Worm (Caenorhabditis elegans): ENCODE data around the gene C54D10.5.

The C54D10.5 gene

DNA sequence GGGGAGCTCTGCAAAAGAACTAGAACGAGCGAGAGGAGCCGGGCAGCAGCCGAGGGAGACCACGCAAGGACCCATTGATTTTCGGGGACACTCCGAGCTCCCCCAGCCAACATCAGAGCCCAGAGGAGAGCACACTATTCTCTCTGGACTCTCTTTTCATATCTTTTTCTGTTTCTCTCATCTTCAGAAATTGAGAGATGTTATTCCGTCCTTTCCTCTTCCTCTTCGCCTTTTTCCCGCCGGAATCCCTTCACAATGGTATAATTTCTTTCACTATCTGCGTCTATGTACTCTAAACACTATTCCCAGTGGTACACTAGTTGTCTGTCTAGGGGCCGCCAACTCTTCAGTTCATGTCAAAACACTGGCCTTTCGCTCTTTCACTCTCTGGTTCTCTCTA lies 36.3 kb downstream of the C54D10.5 start (continued):
- TF ChIP-seq Y53G8AR.9 (GFP tag; conservative IDR thresholded peaks at IDR 0.05), result no peak
- no peak for TF ChIP-seq lir-1 (GFP tag; conservative IDR thresholded peaks at IDR 0.05)
- no peak for TF ChIP-seq mxl-1 (tag; optimal IDR thresholded peaks at IDR 0.05)
- 0 out of 2 replicates have a peak, but pooled peaks have one; percentile 25 for TF ChIP-seq Y56A3A.18 (GFP tag; IDR thresholded peaks at IDR 0.05)
- no peak for TF ChIP-seq ceh-79 (tag; optimal IDR thresholded peaks at IDR 0.05)
- no peak for TF ChIP-seq gei-17 (GFP tag; optimal IDR thresholded peaks at IDR 0.05)
- no peak for TF ChIP-seq snpc-3.4 (tag; optimal IDR thresholded peaks at IDR 0.05)
- TF ChIP-seq F23B12.7 (tag; optimal IDR thresholded peaks at IDR 0.05; ENCODE audit: insufficient read depth), result no peak
- TF ChIP-seq nhr-80 (tag; optimal IDR thresholded peaks at IDR 0.05), result no peak
- TF ChIP-seq Y53F4B.3 (GFP tag; IDR thresholded peaks at IDR 0.05), result no peak
- no peak for TF ChIP-seq D2030.7 (GFP tag; IDR thresholded peaks at IDR 0.05)
- peak; percentile 89 for TF ChIP-seq K12H6.12 (tag; optimal IDR thresholded peaks at IDR 0.05)
- TF ChIP-seq hsf-1 (GFP tag; IDR thresholded peaks at IDR 0.05), result no peak
- no peak for TF ChIP-seq lag-1 (GFP tag; IDR thresholded peaks at IDR 0.05)
- no peak for TF ChIP-seq nfya-1 (tag; optimal IDR thresholded peaks at IDR 0.05; ENCODE audit: borderline replicate concordance, insufficient read depth)
- no peak for TF ChIP-seq nhr-179 (tag; optimal IDR thresholded peaks at IDR 0.05)
- TF ChIP-seq hrde-1 (tag; optimal IDR thresholded peaks at IDR 0.05; ENCODE audit: borderline replicate concordance), result no peak
- no peak for TF ChIP-seq F49E8.2 (tag; optimal IDR thresholded peaks at IDR 0.05; ENCODE audit: insufficient read depth)
- TF ChIP-seq zfh-2 (GFP tag; conservative IDR thresholded peaks at IDR 0.05), result peak; percentile 98
- TF ChIP-seq attf-5 (GFP tag; optimal IDR thresholded peaks at IDR 0.05), result peak; percentile 62
- 0 out of 2 replicates have a peak, but pooled peaks have one; percentile 38 for TF ChIP-seq bed-2 (GFP tag; IDR thresholded peaks at IDR 0.05)
- no peak for TF ChIP-seq egl-18 (GFP tag; IDR thresholded peaks at IDR 0.05)
- no peak for TF ChIP-seq madf-3 (GFP tag; IDR thresholded peaks at IDR 0.05)
- TF ChIP-seq pbrm-1 (GFP tag; IDR thresholded peaks at IDR 0.05), result no peak; the same call in 1 of the 2 replicates
- no peak for TF ChIP-seq rec-8 (tag; optimal IDR thresholded peaks at IDR 0.05)
- TF ChIP-seq lsl-1 (GFP tag; optimal IDR thresholded peaks at IDR 0.05), result no peak
- no peak for TF ChIP-seq zim-3 (tag; optimal IDR thresholded peaks at IDR 0.05)
- TF ChIP-seq athp-1 (tag; optimal IDR thresholded peaks at IDR 0.05), result no peak
- no peak for TF ChIP-seq efl-1 (GFP tag; optimal IDR thresholded peaks at IDR 0.05)
- TF ChIP-seq ZK185.1 (tag; optimal IDR thresholded peaks at IDR 0.05; ENCODE audit: poor library complexity, severe bottlenecking), result peak; percentile 2
- TF ChIP-seq attf-6 (GFP tag; IDR thresholded peaks at IDR 0.05), result no peak
- no peak for TF ChIP-seq lin-54 (GFP tag; optimal IDR thresholded peaks at IDR 0.05)
- TF ChIP-seq ceh-58 (GFP tag; IDR thresholded peaks at IDR 0.05), result no peak
- peak; percentile 82 for TF ChIP-seq egrh-3 (GFP tag; IDR thresholded peaks at IDR 0.05)
- TF ChIP-seq F33H1.4 (GFP tag; IDR thresholded peaks at IDR 0.05), result 0 out of 2 replicates have a peak, but pooled peaks have one; percentile 19
- TF ChIP-seq akir-1 (GFP tag; optimal IDR thresholded peaks at IDR 0.05), result no peak
- TF ChIP-seq snpc-1.1 (tag; optimal IDR thresholded peaks at IDR 0.05; ENCODE audit: insufficient read depth), result no peak
- TF ChIP-seq let-526 (GFP tag; IDR thresholded peaks at IDR 0.05), result no peak
- 0 out of 2 replicates have a peak, but pooled peaks have one; percentile 32 for TF ChIP-seq rcor-1 (GFP tag; IDR thresholded peaks at IDR 0.05)
- no peak for TF ChIP-seq ama-1 (optimal IDR thresholded peaks at IDR 0.05)
- no peak for TF ChIP-seq ama-1 (GFP tag; optimal IDR thresholded peaks at IDR 0.05)
- TF ChIP-seq ztf-6 (GFP tag; IDR thresholded peaks at IDR 0.05), result no peak
- TF ChIP-seq nhr-27 (tag; optimal IDR thresholded peaks at IDR 0.05), result no peak
- no peak for TF ChIP-seq B0261.1 (tag; optimal IDR thresholded peaks at IDR 0.05)
- TF ChIP-seq sea-2 (GFP tag; IDR thresholded peaks at IDR 0.05), result no peak
- TF ChIP-seq aptf-2 (GFP tag; conservative IDR thresholded peaks at IDR 0.05), result no peak
- TF ChIP-seq hmg-1.2 (GFP tag; IDR thresholded peaks at IDR 0.05), result peak; percentile 86
- peak; percentile 57 for TF ChIP-seq mcd-1 (GFP tag; IDR thresholded peaks at IDR 0.05)
